Worm (Caenorhabditis elegans) whole organism, early embryonic: ENCODE results near the gene gei-4.

Experiments
- B0310.2 ChIP-seq: sonication (generic microtip); optimal IDR thresholded peaks from 2 replicates; lab custom pipeline; 2016; ENCODE audit warnings: mild to moderate bottlenecking, missing genetic modification characterization, missing compliant biosample characterization
- F13C5.2 ChIP-seq: sonication (generic microtip); optimal IDR thresholded peaks from 2 replicates; lab custom pipeline; 2017; ENCODE audit warnings: mild to moderate bottlenecking, missing genetic modification characterization, inconsistent platforms, missing compliant biosample characterization
- ceh-36 ChIP-seq: sonication (generic microtip); optimal IDR thresholded peaks from 2 replicates; lab custom pipeline; 2016; ENCODE audit warnings: missing genetic modification characterization, inconsistent platforms, missing compliant biosample characterization

ce11 chrIII:400898-401297 lies 46.3 kb upstream of the gei-4 start:
- no peak for TF ChIP-seq B0310.2 (tag; lab: Kevin White, UChicago)
- TF ChIP-seq ceh-36 (tag; lab: Kevin White, UChicago): no peak
- TF ChIP-seq F13C5.2 (tag; lab: Kevin White, UChicago): no peak
